Worm (Caenorhabditis elegans): ENCODE data around the gene F28F5.4.

DNA sequence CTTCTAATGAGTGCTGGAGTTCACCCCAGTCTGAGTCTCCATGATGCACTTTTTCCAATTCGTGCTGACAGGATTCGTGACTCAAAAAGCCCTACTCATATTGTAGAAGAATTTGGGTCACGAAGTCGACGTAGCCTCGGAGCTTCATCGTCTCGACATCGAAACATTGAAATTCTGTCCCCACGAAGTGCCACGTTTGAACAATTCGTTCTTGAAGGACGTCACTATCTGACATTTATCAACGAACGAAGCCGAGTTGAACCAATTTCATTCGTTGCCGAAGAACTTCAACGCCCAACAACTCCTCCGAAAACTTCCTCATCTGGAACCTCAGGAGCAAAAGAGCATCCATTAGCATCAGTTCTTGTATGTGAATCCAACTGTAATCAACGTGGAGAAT, 22.3 kb upstream of the F28F5.4 start:
- TF ChIP-seq egl-5 (tag; optimal IDR thresholded peaks at IDR 0.05): no peak
- TF ChIP-seq daf-12 (tag; optimal IDR thresholded peaks at IDR 0.05): no peak
- TF ChIP-seq skn-1 (tag; optimal IDR thresholded peaks at IDR 0.05): no peak
- no peak for TF ChIP-seq nhr-12 (tag; optimal IDR thresholded peaks at IDR 0.05)
- TF ChIP-seq ztf-11 (tag; optimal IDR thresholded peaks at IDR 0.05): no peak
- TF ChIP-seq ZK546.5 (tag; optimal IDR thresholded peaks at IDR 0.05): no peak
- TF ChIP-seq ztf-4 (tag; optimal IDR thresholded peaks at IDR 0.05): no peak
- TF ChIP-seq ceh-28 (tag; optimal IDR thresholded peaks at IDR 0.05): no peak
- TF ChIP-seq hmg-11 (tag; optimal IDR thresholded peaks at IDR 0.05): no peak
- TF ChIP-seq lin-15B (tag; optimal IDR thresholded peaks at IDR 0.05): no peak
- TF ChIP-seq ama-1 (optimal IDR thresholded peaks at IDR 0.05): no peak
